Fruit fly (Drosophila melanogaster) whole organism, embryonic: ENCODE measurements around the gene eys.

Experiments used
- CG11093 ChIP-seq: fragments of 200-800 bp; sonication (Bioruptor generic); IDR thresholded peaks from 3 replicates; pipeline ENCODE4 v1.3.6; 2022; ENCODE audit warnings: missing biosample characterization, missing genetic modification characterization
- CG11560 ChIP-seq: fragments of 200-800 bp; sonication (Bioruptor generic); IDR thresholded peaks from 3 replicates; pipeline ENCODE4 v1.3.6; 2022; ENCODE audit warnings: missing biosample characterization, missing genetic modification characterization
- CG12236 ChIP-seq: fragments of 200-800 bp; sonication (Bioruptor generic); optimal IDR thresholded peaks from 2 replicates; lab custom pipeline; 2016; ENCODE audit warnings: missing biosample characterization, missing genetic modification characterization
- CG1233 ChIP-seq: fragments of 200-800 bp; sonication (Bioruptor generic); optimal IDR thresholded peaks from 4 replicates; lab custom pipeline; 2018; ENCODE audit warnings: missing biosample characterization, mild to moderate bottlenecking, missing genetic modification characterization
- CG12769 ChIP-seq: fragments of 200-800 bp; sonication (Bioruptor generic); optimal IDR thresholded peaks from 2 replicates; lab custom pipeline; 2019; ENCODE audit warnings: missing biosample characterization, mild to moderate bottlenecking, missing genetic modification characterization, moderate library complexity
- CG13287 ChIP-seq: fragments of 200-800 bp; sonication (Bioruptor generic); IDR thresholded peaks from 2 replicates; pipeline ENCODE4 v1.3.6; 2022; ENCODE audit warnings: missing biosample characterization, missing genetic modification characterization; ENCODE audit not compliant: partially characterized antibody
- CG13296 ChIP-seq: fragments of 200-800 bp; sonication (Bioruptor generic); optimal IDR thresholded peaks from 3 replicates; lab custom pipeline; 2018; ENCODE audit warnings: missing biosample characterization, mild to moderate bottlenecking, missing genetic modification characterization
- CG17802 ChIP-seq: fragments of 200-800 bp; sonication (Bioruptor generic); optimal IDR thresholded peaks from 2 replicates; lab custom pipeline; 2018; ENCODE audit warnings: missing biosample characterization, mild to moderate bottlenecking, missing genetic modification characterization, moderate library complexity
- CG2202 ChIP-seq: fragments of 200-800 bp; sonication (Bioruptor generic); optimal IDR thresholded peaks from 2 replicates; lab custom pipeline; 2018; ENCODE audit warnings: missing biosample characterization, mild to moderate bottlenecking, missing genetic modification characterization
- CG2889 ChIP-seq: fragments of 200-800 bp; sonication (Bioruptor generic); IDR thresholded peaks from 3 replicates; pipeline ENCODE4 v1.3.6; 2022; ENCODE audit warnings: missing biosample characterization, missing genetic modification characterization
- CG3838 ChIP-seq: fragments of 200-800 bp; sonication (Bioruptor generic); optimal IDR thresholded peaks from 3 replicates; lab custom pipeline; 2016; ENCODE audit warnings: missing biosample characterization, missing genetic modification characterization
- CG4404 ChIP-seq: fragments of 200-800 bp; sonication (Bioruptor generic); IDR thresholded peaks from 2 replicates; pipeline ENCODE4 v1.3.6; 2022; ENCODE audit warnings: missing biosample characterization, missing genetic modification characterization
- CG5245 ChIP-seq: fragments of 200-800 bp; sonication (Bioruptor generic); optimal IDR thresholded peaks from 3 replicates; lab custom pipeline; 2016; ENCODE audit warnings: missing biosample characterization, missing genetic modification characterization
- CG6689 ChIP-seq: fragments of 200-800 bp; sonication (Bioruptor generic); IDR thresholded peaks from 2 replicates; pipeline ENCODE4 v1.3.6; 2022; ENCODE audit warnings: missing biosample characterization, missing genetic modification characterization
- CG6854 ChIP-seq: fragments of 200-800 bp; sonication (Bioruptor generic); optimal IDR thresholded peaks from 3 replicates; lab custom pipeline; 2017; ENCODE audit warnings: missing biosample characterization, mild to moderate bottlenecking, missing genetic modification characterization
- CG7357 ChIP-seq: fragments of 200-800 bp; sonication (Bioruptor generic); IDR thresholded peaks from 3 replicates; pipeline ENCODE4 v1.3.6; 2022; ENCODE audit warnings: missing biosample characterization, missing genetic modification characterization
- D19B ChIP-seq: fragments of 200-800 bp; sonication (Bioruptor generic); optimal IDR thresholded peaks from 2 replicates; lab custom pipeline; 2017; ENCODE audit warnings: missing biosample characterization, mild to moderate bottlenecking, missing genetic modification characterization
- Doc2 ChIP-seq: fragments of 200-800 bp; sonication (Bioruptor generic); IDR thresholded peaks from 2 replicates; pipeline ENCODE4 v1.3.6; 2022; ENCODE audit warnings: missing biosample characterization, missing genetic modification characterization
- Dp ChIP-seq: fragments of 200-800 bp; sonication (Bioruptor generic); optimal IDR thresholded peaks from 2 replicates; lab custom pipeline; 2018; ENCODE audit warnings: missing biosample characterization, mild to moderate bottlenecking, missing genetic modification characterization, moderate library complexity
- Dref ChIP-seq: fragments of 200-800 bp; sonication (Bioruptor generic); IDR thresholded peaks from 2 replicates; pipeline ENCODE4 v1.3.6; 2022; ENCODE audit warnings: missing biosample characterization, missing genetic modification characterization
- Gug ChIP-seq: fragments of 200-800 bp; sonication (Bioruptor generic); IDR thresholded peaks from 4 replicates; pipeline ENCODE4 v1.3.6; 2022; ENCODE audit warnings: missing biosample characterization, missing genetic modification characterization
- H15 ChIP-seq: fragments of 200-800 bp; sonication (Bioruptor generic); IDR thresholded peaks from 3 replicates; pipeline ENCODE4 v1.3.6; 2022; ENCODE audit warnings: missing biosample characterization, missing genetic modification characterization
- HLHmδ ChIP-seq: fragments of 200-800 bp; sonication (Bioruptor generic); optimal IDR thresholded peaks from 2 replicates; lab custom pipeline; 2018; ENCODE audit warnings: missing biosample characterization, mild to moderate bottlenecking, missing genetic modification characterization, moderate library complexity
- Hand ChIP-seq: fragments of 200-800 bp; sonication (Bioruptor generic); optimal IDR thresholded peaks from 2 replicates; lab custom pipeline; 2017; ENCODE audit warnings: mild to moderate bottlenecking, missing biosample characterization, missing genetic modification reagents, missing genetic modification characterization
- Lhr ChIP-seq: fragments of 200-800 bp; sonication (Bioruptor generic); optimal IDR thresholded peaks from 3 replicates; lab custom pipeline; 2017; ENCODE audit warnings: mild to moderate bottlenecking, missing biosample characterization, missing genetic modification reagents, missing genetic modification characterization
- Lim3 ChIP-seq: fragments of 200-800 bp; sonication (Bioruptor generic); IDR thresholded peaks from 2 replicates; pipeline ENCODE4 v1.3.6; 2022; ENCODE audit warnings: missing biosample characterization, missing genetic modification characterization
- Mad ChIP-seq: fragments of 200-800 bp; sonication (Bioruptor generic); optimal IDR thresholded peaks from 2 replicates; lab custom pipeline; 2016; ENCODE audit warnings: missing biosample characterization, missing genetic modification characterization
- NC2α ChIP-seq: fragments of 200-800 bp; sonication (Bioruptor generic); optimal IDR thresholded peaks from 2 replicates; lab custom pipeline; 2016; ENCODE audit warnings: missing biosample characterization, missing genetic modification characterization
- Nf-YC ChIP-seq: fragments of 200-800 bp; optimal IDR thresholded peaks from 3 replicates; lab custom pipeline; 2019; ENCODE audit warnings: missing biosample characterization, mild to moderate bottlenecking, missing genetic modification characterization, moderate library complexity
- Oli ChIP-seq: fragments of 200-800 bp; sonication (Bioruptor generic); optimal IDR thresholded peaks from 2 replicates; lab custom pipeline; 2018; ENCODE audit warnings: missing biosample characterization, mild to moderate bottlenecking, missing genetic modification characterization, moderate library complexity
- Side ChIP-seq: fragments of 200-800 bp; sonication (Bioruptor generic); optimal IDR thresholded peaks from 2 replicates; lab custom pipeline; 2016; ENCODE audit warnings: missing biosample characterization, missing genetic modification characterization
- Sox102F ChIP-seq: fragments of 200-800 bp; sonication (Bioruptor generic); optimal IDR thresholded peaks from 2 replicates; lab custom pipeline; 2018; ENCODE audit warnings: missing biosample characterization, mild to moderate bottlenecking, missing genetic modification characterization, moderate library complexity
- Trl ChIP-seq, 3 experiments: fragments of >200 bp in 2 of 3; fragments of 200-800 bp in 1 of 3; sonication (Bioruptor generic) in 1 of 3; optimal IDR thresholded peaks; 2 replicates in 1 of 3; 3 replicates in 2 of 3; lab custom pipeline; 2016 to 2017; ENCODE audit warnings: missing biosample characterization in 1 of 3, missing genetic modification characterization in 1 of 3
- ara ChIP-seq: fragments of 200-800 bp; sonication (Bioruptor generic); IDR thresholded peaks from 2 replicates; pipeline ENCODE4 v1.3.6; 2022; ENCODE audit warnings: missing biosample characterization, missing genetic modification characterization
- br ChIP-seq: fragments of >200 bp; optimal IDR thresholded peaks from 2 replicates; lab custom pipeline; 2017
- bsh ChIP-seq, 2 experiments: fragments of 200-800 bp; sonication (Bioruptor generic); optimal IDR thresholded peaks; 2 replicates each; lab custom pipeline; 2017 to 2018; ENCODE audit warnings: mild to moderate bottlenecking in 2 of 2, missing biosample characterization in 2 of 2, missing genetic modification characterization in 2 of 2, moderate library complexity in 1 of 2
- cato ChIP-seq: fragments of 200-800 bp; sonication (Bioruptor generic); optimal IDR thresholded peaks from 2 replicates; lab custom pipeline; 2016; ENCODE audit warnings: missing biosample characterization, missing genetic modification characterization, borderline replicate concordance
- dmrt99B ChIP-seq: fragments of 200-800 bp; sonication (Bioruptor generic); optimal IDR thresholded peaks from 2 replicates; lab custom pipeline; 2018; ENCODE audit warnings: missing biosample characterization, mild to moderate bottlenecking, missing genetic modification characterization, moderate library complexity
- gcm2 ChIP-seq: fragments of 200-800 bp; sonication (Bioruptor generic); optimal IDR thresholded peaks from 2 replicates; lab custom pipeline; 2016; ENCODE audit warnings: missing biosample characterization, missing genetic modification characterization
- grau ChIP-seq: fragments of 200-800 bp; optimal IDR thresholded peaks from 3 replicates; lab custom pipeline; 2019; ENCODE audit warnings: missing biosample characterization, mild to moderate bottlenecking, missing genetic modification characterization, moderate library complexity
- hb ChIP-seq: fragments of 200-800 bp; sonication (Bioruptor generic); IDR thresholded peaks from 3 replicates; pipeline ENCODE4 v1.3.6; 2022; ENCODE audit warnings: missing biosample characterization, missing genetic modification characterization; ENCODE audit not compliant: partially characterized antibody
- nerfin-2 ChIP-seq: fragments of 200-800 bp; sonication (Bioruptor generic); IDR thresholded peaks from 2 replicates; pipeline ENCODE4 v1.3.6; 2022; ENCODE audit warnings: missing biosample characterization, missing genetic modification characterization; ENCODE audit not compliant: partially characterized antibody
- pan ChIP-seq, 4 experiments: fragments of >200 bp in 3 of 4; fragments of 200-800 bp in 1 of 4; sonication (Bioruptor generic) in 1 of 4; optimal IDR thresholded peaks in 3 of 4; IDR thresholded peaks in 1 of 4; 2 replicates each; pipeline versions ENCODE4 v1.3.6 to Lab custom; 2017 to 2022; ENCODE audit warnings: missing biosample characterization in 2 of 4, missing genetic modification characterization in 2 of 4, mixed read lengths in 1 of 4
- pb ChIP-seq: fragments of 200-800 bp; sonication (Bioruptor generic); optimal IDR thresholded peaks from 3 replicates; lab custom pipeline; 2016; ENCODE audit warnings: missing biosample characterization, missing genetic modification characterization
- sd ChIP-seq: fragments of 200-800 bp; sonication (Bioruptor generic); optimal IDR thresholded peaks from 3 replicates; lab custom pipeline; 2018; ENCODE audit warnings: missing biosample characterization, mild to moderate bottlenecking, missing genetic modification characterization, moderate library complexity
- sqz ChIP-seq: fragments of 200-800 bp; sonication (Bioruptor generic); optimal IDR thresholded peaks from 3 replicates; lab custom pipeline; 2018; ENCODE audit warnings: missing biosample characterization, mild to moderate bottlenecking, missing genetic modification characterization
- zen ChIP-seq: fragments of 200-800 bp; sonication (Bioruptor generic); optimal IDR thresholded peaks from 3 replicates; lab custom pipeline; 2018; ENCODE audit warnings: missing biosample characterization, mild to moderate bottlenecking, missing genetic modification characterization, moderate library complexity

eys gene

dm6 chr2L:2373818-2374746, 62.6 kb downstream of the eys start, which contains the start of the genes CG3609 and CG15390 (continued):
- TF ChIP-seq sqz (peak; percentile 79), CG13296 (GFP tag; lab: Kevin White, UChicago) (peak; percentile 64), ara (peak; percentile 63; the same call in 1 of the 2 replicates), CG2202 (peak; percentile 28), Oli (tag; lab: Kevin White, UChicago) (peak; percentile 30), CG5245 (GFP tag; lab: Kevin White, UChicago) (peak; percentile 88), sd (tag; lab: Kevin White, UChicago) (peak; percentile 89), cato (GFP tag; lab: Kevin White, UChicago) (peak; percentile 41), pb (peak; percentile 78), CG11093 (GFP tag; lab: Robert Waterston, UW) (peak; percentile 65; the same call in 1 of the 3 replicates), gcm2 (peak; percentile 68), HLHmδ (GFP tag; lab: Kevin White, UChicago) (no peak), pan (optimal IDR thresholded peaks at IDR 0.05; lab: Kevin White, UChicago) (no peak), pan (GFP tag; optimal IDR thresholded peaks at IDR 0.05 in 1 of 2, IDR thresholded peaks at IDR 0.05 in 1 of 2) (peak in 1 of 2 experiments; percentile 75), CG6854 (GFP tag; lab: Kevin White, UChicago) (peak; percentile 14), Gug (peak; percentile 92), nerfin-2 (no peak), Sox102F (peak; percentile 81), CG1233 (GFP tag; lab: Kevin White, UChicago) (peak; percentile 57), NC2α (peak; percentile 51), Trl (optimal IDR thresholded peaks at IDR 0.05; lab: Kevin White, UChicago) (peak in 1 of 2 experiments; percentile 39), Trl (GFP tag; optimal IDR thresholded peaks at IDR 0.05; lab: Kevin White, UChicago) (peak; percentile 92), Dref (GFP tag; lab: Robert Waterston, UW) (peak; percentile 50), Hand (GFP tag; lab: Kevin White, UChicago) (peak; percentile 67), CG17802 (peak; percentile 18), Lhr (GFP tag; lab: Kevin White, UChicago) (no peak), D19B (no peak), Side (GFP tag; lab: Kevin White, UChicago) (peak; percentile 85), Dp (GFP tag; lab: Kevin White, UChicago) (peak; percentile 25), Lim3 (no peak), CG4404 (peak; percentile 51), Nf-YC (tag; lab: Kevin White, UChicago) (peak; percentile 59), dmrt99B (tag; lab: Kevin White, UChicago) (peak; percentile 63), CG11560 (tag; lab: Robert Waterston, UW) (peak; percentile 68), zen (tag; lab: Kevin White, UChicago) (peak; percentile 75), H15 (GFP tag; lab: Robert Waterston, UW) (peak; percentile 74; the same call in 2 of the 3 replicates), br (lab: Kevin White, UChicago) (no peak), CG13287 (GFP tag; lab: Robert Waterston, UW) (peak; percentile 57), hb (GFP tag; lab: Robert Waterston, UW) (no peak), CG12236 (GFP tag; lab: Kevin White, UChicago) (peak; percentile 62), bsh (GFP tag; optimal IDR thresholded peaks at IDR 0.05; lab: Kevin White, UChicago) (peak; percentile 68 to 79), CG12769 (tag; lab: Kevin White, UChicago) (peak; percentile 94), CG7357 (GFP tag; lab: Robert Waterston, UW) (peak; percentile 33; the same call in 1 of the 3 replicates), CG2889 (peak; percentile 50; the same call in 1 of the 3 replicates), grau (tag; lab: Kevin White, UChicago) (peak; percentile 74), Doc2 (GFP tag; lab: Robert Waterston, UW) (no peak), Mad (peak; percentile 83), CG6689 (peak; percentile 47), CG3838 (GFP tag; lab: Kevin White, UChicago) (peak; percentile 9)
